Fruit fly (Drosophila melanogaster) whole organism, prepupa: ENCODE data around the gene VhaAC39-2.

Experiments used
- CG10631 ChIP-seq: fragments of 200-800 bp; sonication (Bioruptor generic); optimal IDR thresholded peaks from 2 replicates; lab custom pipeline; 2016; ENCODE audit warnings: missing biosample characterization, missing genetic modification characterization
- CG10669 ChIP-seq: fragments of 200-800 bp; sonication (Bioruptor generic); optimal IDR thresholded peaks from 3 replicates; lab custom pipeline; 2018; ENCODE audit warnings: missing biosample characterization, mild to moderate bottlenecking, missing genetic modification characterization, moderate library complexity
- CG11762 ChIP-seq: fragments of 200-800 bp; sonication (Bioruptor generic); optimal IDR thresholded peaks from 3 replicates; lab custom pipeline; 2016; ENCODE audit warnings: missing biosample characterization, missing genetic modification characterization; ENCODE audit not compliant: insufficient read depth
- CG11902 ChIP-seq: fragments of 200-800 bp; sonication (Bioruptor generic); optimal IDR thresholded peaks from 3 replicates; lab custom pipeline; 2016; ENCODE audit warnings: missing biosample characterization, missing genetic modification characterization
- CG15336 ChIP-seq: fragments of 200-800 bp; sonication (Bioruptor generic); IDR thresholded peaks from 2 replicates; pipeline ENCODE4 v1.3.6; 2022; ENCODE audit warnings: missing biosample characterization, missing genetic modification characterization
- CG1621 ChIP-seq: fragments of 200-800 bp; sonication (Bioruptor generic); optimal IDR thresholded peaks from 3 replicates; lab custom pipeline; 2018; ENCODE audit warnings: missing biosample characterization, mild to moderate bottlenecking, missing genetic modification characterization
- CG16779 ChIP-seq: fragments of 200-800 bp; sonication (Bioruptor generic); optimal IDR thresholded peaks from 3 replicates; lab custom pipeline; 2017; ENCODE audit warnings: missing biosample characterization, mild to moderate bottlenecking, missing genetic modification characterization
- CG3032 ChIP-seq: fragments of 200-800 bp; optimal IDR thresholded peaks from 2 replicates; lab custom pipeline; 2019; ENCODE audit warnings: missing biosample characterization, mild to moderate bottlenecking, missing genetic modification characterization, moderate library complexity
- CG31627 ChIP-seq: fragments of 200-800 bp; sonication (Bioruptor generic); optimal IDR thresholded peaks from 3 replicates; lab custom pipeline; 2016; ENCODE audit warnings: missing biosample characterization, missing genetic modification characterization
- CG34406 ChIP-seq: fragments of 200-800 bp; sonication (Bioruptor generic); optimal IDR thresholded peaks from 3 replicates; lab custom pipeline; 2016; ENCODE audit warnings: missing biosample characterization, missing genetic modification characterization
- CG3919 ChIP-seq: fragments of 200-800 bp; sonication (Bioruptor generic); optimal IDR thresholded peaks from 3 replicates; lab custom pipeline; 2016; ENCODE audit warnings: missing biosample characterization, missing genetic modification characterization
- CG4318 ChIP-seq: fragments of 200-800 bp; sonication (Bioruptor generic); optimal IDR thresholded peaks from 3 replicates; lab custom pipeline; 2017; ENCODE audit warnings: missing biosample characterization, mild to moderate bottlenecking, missing genetic modification characterization
- CG6163 ChIP-seq: fragments of 200-800 bp; sonication (Bioruptor generic); IDR thresholded peaks from 3 replicates; pipeline ENCODE4 v1.3.6; 2022; ENCODE audit warnings: missing biosample characterization, missing genetic modification characterization
- CG6792 ChIP-seq: fragments of 200-800 bp; sonication (Bioruptor generic); optimal IDR thresholded peaks from 3 replicates; lab custom pipeline; 2016; ENCODE audit warnings: missing biosample characterization, missing genetic modification characterization
- CG6808 ChIP-seq: fragments of 200-800 bp; sonication (Bioruptor generic); optimal IDR thresholded peaks from 3 replicates; lab custom pipeline; 2017; ENCODE audit warnings: missing biosample characterization, missing genetic modification characterization, mild to moderate bottlenecking, moderate library complexity, missing genetic modification reagents
- CG6854 ChIP-seq: fragments of 200-800 bp; sonication (Bioruptor generic); optimal IDR thresholded peaks from 2 replicates; lab custom pipeline; 2017; ENCODE audit warnings: missing biosample characterization, mild to moderate bottlenecking, missing genetic modification characterization
- CG8119 ChIP-seq: fragments of 200-800 bp; sonication (Bioruptor generic); IDR thresholded peaks from 3 replicates; pipeline ENCODE4 v1.3.6; 2022; ENCODE audit warnings: missing biosample characterization, missing genetic modification characterization
- Eip75B ChIP-seq: fragments of 200-800 bp; sonication (Bioruptor generic); optimal IDR thresholded peaks from 3 replicates; lab custom pipeline; 2016; ENCODE audit warnings: missing biosample characterization, missing genetic modification characterization
- Eip78C ChIP-seq: fragments of 200-800 bp; sonication (Bioruptor generic); peaks from one replicate; lab custom pipeline; 2016; ENCODE audit warnings: missing biosample characterization, missing genetic modification characterization
- Eip93F ChIP-seq: fragments of 200-800 bp; sonication (Bioruptor generic); optimal IDR thresholded peaks from 2 replicates; lab custom pipeline; 2016; ENCODE audit warnings: missing biosample characterization, mild to moderate bottlenecking, missing genetic modification characterization
- Ets96B ChIP-seq: fragments of 200-800 bp; optimal IDR thresholded peaks from 2 replicates; lab custom pipeline; 2019; ENCODE audit warnings: missing biosample characterization, mild to moderate bottlenecking, missing genetic modification characterization, moderate library complexity
- Lpt ChIP-seq: fragments of 200-800 bp; sonication (Bioruptor generic); optimal IDR thresholded peaks from 3 replicates; lab custom pipeline; 2016; ENCODE audit warnings: missing biosample characterization, missing genetic modification characterization
- OdsH ChIP-seq: fragments of 200-800 bp; sonication (Bioruptor generic); optimal IDR thresholded peaks from 3 replicates; lab custom pipeline; 2016; ENCODE audit warnings: missing biosample characterization, missing genetic modification characterization
- Sox102F ChIP-seq: fragments of 200-800 bp; sonication (Bioruptor generic); optimal IDR thresholded peaks from 2 replicates; lab custom pipeline; 2016; ENCODE audit warnings: missing biosample characterization, mild to moderate bottlenecking, missing genetic modification characterization
- Sox14 ChIP-seq: fragments of 200-800 bp; sonication (Bioruptor generic); optimal IDR thresholded peaks from 3 replicates; lab custom pipeline; 2016; ENCODE audit warnings: missing biosample characterization, missing genetic modification characterization
- achi ChIP-seq: fragments of 200-800 bp; sonication (Bioruptor generic); optimal IDR thresholded peaks from 3 replicates; lab custom pipeline; 2016; ENCODE audit warnings: missing biosample characterization, missing genetic modification characterization
- dac ChIP-seq: fragments of 200-800 bp; sonication (Bioruptor generic); optimal IDR thresholded peaks from 2 replicates; lab custom pipeline; 2017; ENCODE audit warnings: missing biosample characterization, mild to moderate bottlenecking, missing genetic modification characterization
- eg ChIP-seq: fragments of 200-800 bp; sonication (Bioruptor generic); IDR thresholded peaks from 3 replicates; pipeline ENCODE4 v1.3.6; 2022; ENCODE audit warnings: missing biosample characterization, missing genetic modification characterization
- esn ChIP-seq: fragments of 200-800 bp; sonication (Bioruptor generic); optimal IDR thresholded peaks from 2 replicates; lab custom pipeline; 2016; ENCODE audit warnings: missing biosample characterization, mild to moderate bottlenecking, missing genetic modification characterization, moderate library complexity
- fd59A ChIP-seq: fragments of 200-800 bp; sonication (Bioruptor generic); optimal IDR thresholded peaks from 2 replicates; lab custom pipeline; 2017; ENCODE audit warnings: missing biosample characterization, mild to moderate bottlenecking, missing genetic modification characterization, missing genetic modification reagents
- fd85E ChIP-seq: fragments of 200-800 bp; sonication (Bioruptor generic); optimal IDR thresholded peaks from 3 replicates; lab custom pipeline; 2016; ENCODE audit warnings: missing biosample characterization, missing genetic modification characterization
- salr ChIP-seq, 2 experiments: fragments of 200-800 bp; sonication (Bioruptor generic); optimal IDR thresholded peaks; 3 replicates each; lab custom pipeline; 2016 to 2018; ENCODE audit warnings: missing biosample characterization in 2 of 2, missing genetic modification characterization in 2 of 2, mild to moderate bottlenecking in 1 of 2
- svp ChIP-seq: fragments of 200-800 bp; sonication (Bioruptor generic); peaks from one replicate; lab custom pipeline; 2016; ENCODE audit warnings: missing biosample characterization, missing genetic modification characterization
- vri ChIP-seq: fragments of 200-800 bp; sonication (Bioruptor generic); optimal IDR thresholded peaks from 3 replicates; lab custom pipeline; 2016; ENCODE audit warnings: missing biosample characterization, mild to moderate bottlenecking, missing genetic modification characterization

VhaAC39-2 gene

dm6 chr3R:23173393-23173981 lies 14.4 kb upstream of the VhaAC39-2 start, which contains the start of gene CG46310 (continued):
- peak; percentile 87 for TF ChIP-seq CG15336 (GFP tag; lab: Robert Waterston, UW)
- peak; percentile 46 for TF ChIP-seq fd59A (GFP tag; lab: Kevin White, UChicago)
- peak; percentile 83 for TF ChIP-seq CG11902 (GFP tag; lab: Kevin White, UChicago)
- TF ChIP-seq vri (GFP tag; lab: Kevin White, UChicago), result peak; percentile 82
- peak; percentile 42 for TF ChIP-seq CG1621
- TF ChIP-seq CG6854, result peak; percentile 65
- TF ChIP-seq CG10669 (GFP tag; lab: Kevin White, UChicago), result peak; percentile 71
- peak; percentile 71 for TF ChIP-seq CG31627 (GFP tag; lab: Kevin White, UChicago)
- TF ChIP-seq eg, result peak; percentile 93
- TF ChIP-seq Eip78C (GFP tag; lab: Kevin White, UChicago), result peak; percentile 96
- peak; percentile 85 for TF ChIP-seq Sox102F (GFP tag; lab: Kevin White, UChicago)
- peak; percentile 91 for TF ChIP-seq CG34406 (GFP tag; lab: Kevin White, UChicago)
- TF ChIP-seq OdsH (GFP tag; lab: Kevin White, UChicago), result peak; percentile 83
- TF ChIP-seq CG3919 (GFP tag; lab: Kevin White, UChicago), result peak; percentile 89
- peak; percentile 93 for TF ChIP-seq CG6792
- TF ChIP-seq Ets96B, result peak; percentile 85
- TF ChIP-seq Lpt (GFP tag; lab: Kevin White, UChicago), result peak; percentile 68

- peak; percentile 22 for TF ChIP-seq svp (GFP tag; lab: Kevin White, UChicago)
- no peak for TF ChIP-seq CG8119 (GFP tag; lab: Robert Waterston, UW)
- TF ChIP-seq vri (GFP tag; lab: Kevin White, UChicago), result peak; percentile 62
- peak; percentile 67 for TF ChIP-seq Eip93F (GFP tag; lab: Kevin White, UChicago)
- TF ChIP-seq Eip78C (GFP tag; lab: Kevin White, UChicago), result peak; percentile 39
Measured at dm6 chr3R:23171867-23172266, 12.8 kb upstream of the VhaAC39-2 start.

dm6 chr3R:23170335-23170734 lies 11.2 kb upstream of the VhaAC39-2 start:
- TF ChIP-seq dac (GFP tag; lab: Kevin White, UChicago), result no peak
- no peak for TF ChIP-seq CG15336 (GFP tag; lab: Robert Waterston, UW)
- TF ChIP-seq CG6808 (GFP tag; lab: Kevin White, UChicago), result no peak
- no peak for TF ChIP-seq Eip78C (GFP tag; lab: Kevin White, UChicago)
- TF ChIP-seq CG10631 (GFP tag; lab: Kevin White, UChicago), result no peak
- no peak for TF ChIP-seq esn (GFP tag; lab: Kevin White, UChicago)
- no peak for TF ChIP-seq fd85E (GFP tag; lab: Kevin White, UChicago)
- no peak for TF ChIP-seq CG6163
- TF ChIP-seq Ets96B, result no peak
- no peak for TF ChIP-seq OdsH (GFP tag; lab: Kevin White, UChicago)
- TF ChIP-seq salr (GFP tag; optimal IDR thresholded peaks at IDR 0.05; lab: Kevin White, UChicago), result no peak
- no peak for TF ChIP-seq CG31627 (GFP tag; lab: Kevin White, UChicago)
- TF ChIP-seq CG3032, result no peak
- TF ChIP-seq CG4318 (GFP tag; lab: Kevin White, UChicago), result no peak

- TF ChIP-seq Sox14 (no peak), CG15336 (GFP tag; lab: Robert Waterston, UW) (no peak), Ets96B (no peak), CG11762 (GFP tag; lab: Kevin White, UChicago) (no peak), CG6163 (0 out of 3 replicates have a peak, but pooled peaks have one; percentile 14), CG16779 (tag; lab: Kevin White, UChicago) (no peak), eg (peak; percentile 11; the same call in 1 of the 3 replicates), Eip75B (no peak), achi (GFP tag; lab: Kevin White, UChicago) (no peak)
Measured at dm6 chr3R:23167507-23168324, 8.6 kb upstream of the VhaAC39-2 start, which contains the start of gene Irk1. Gene Irk1 (plus strand): TSS chr3R:23168317.
